Worm (Caenorhabditis elegans) whole organism, early embryonic: ENCODE results near the gene F59B2.8.

Experiments used
- B0310.2 ChIP-seq: sonication (generic microtip); optimal IDR thresholded peaks from 2 replicates; lab custom pipeline; 2016; ENCODE audit warnings: mild to moderate bottlenecking, missing genetic modification characterization, missing compliant biosample characterization
- F13C5.2 ChIP-seq: sonication (generic microtip); optimal IDR thresholded peaks from 2 replicates; lab custom pipeline; 2017; ENCODE audit warnings: mild to moderate bottlenecking, missing genetic modification characterization, inconsistent platforms, missing compliant biosample characterization
- aly-1 ChIP-seq: sonication (generic microtip); optimal IDR thresholded peaks from 2 replicates; lab custom pipeline; 2016; ENCODE audit warnings: missing genetic modification characterization, missing compliant biosample characterization
- ama-1 ChIP-seq: fragments of 150-350 bp; optimal IDR thresholded peaks from 2 replicates; lab custom pipeline; 2014
- ceh-13 ChIP-seq: fragments of 200-800 bp; sonication (Bioruptor generic); optimal IDR thresholded peaks from 2 replicates; lab custom pipeline; 2018; ENCODE audit warnings: mild to moderate bottlenecking, missing genetic modification characterization, missing compliant biosample characterization
- ceh-36 ChIP-seq: sonication (generic microtip); optimal IDR thresholded peaks from 2 replicates; lab custom pipeline; 2016; ENCODE audit warnings: missing genetic modification characterization, inconsistent platforms, missing compliant biosample characterization
- ets-7 ChIP-seq: sonication (generic microtip); optimal IDR thresholded peaks from 2 replicates; lab custom pipeline; 2016; ENCODE audit warnings: missing genotype, missing genetic modification characterization, missing compliant biosample characterization
- flt-1 ChIP-seq: fragments of 200-800 bp; sonication (Bioruptor generic); IDR thresholded peaks from 2 replicates; pipeline ENCODE4 v1.3.6; 2022; ENCODE audit warnings: missing genetic modification characterization, missing compliant biosample characterization
- hmbx-1 ChIP-seq: sonication (generic microtip); optimal IDR thresholded peaks from 2 replicates; lab custom pipeline; 2016; ENCODE audit warnings: mild to moderate bottlenecking, missing genetic modification characterization, missing compliant biosample characterization
- hmg-4 ChIP-seq: fragments of 200-800 bp; sonication (Bioruptor generic); optimal IDR thresholded peaks from 2 replicates; lab custom pipeline; 2018; ENCODE audit warnings: mild to moderate bottlenecking, missing genetic modification characterization, missing compliant biosample characterization
- hnd-1 ChIP-seq: sonication (generic microtip); optimal IDR thresholded peaks from 2 replicates; lab custom pipeline; 2016; ENCODE audit warnings: missing genetic modification characterization, missing compliant biosample characterization
- pes-1 ChIP-seq: fragments of 200-800 bp; sonication (Bioruptor generic); IDR thresholded peaks from 2 replicates; pipeline ENCODE4 v1.3.6; 2022; ENCODE audit warnings: missing genetic modification reagents, missing genetic modification characterization, missing compliant biosample characterization
- scrt-1 ChIP-seq: fragments of 200-800 bp; sonication (Bioruptor generic); IDR thresholded peaks from 2 replicates; pipeline ENCODE4 v1.3.6; 2022; ENCODE audit warnings: missing genetic modification characterization, missing compliant biosample characterization
- sea-1 ChIP-seq: fragments of 200-800 bp; sonication (Bioruptor generic); conservative IDR thresholded peaks from 2 replicates; pipeline ENCODE4 v1.3.6; 2022; ENCODE audit warnings: missing genetic modification characterization, missing compliant biosample characterization
- tbx-11 ChIP-seq: fragments of 200-800 bp; sonication (Bioruptor generic); IDR thresholded peaks from 2 replicates; pipeline ENCODE4 v1.3.6; 2022; ENCODE audit warnings: missing genetic modification characterization, missing compliant biosample characterization
- tbx-37 ChIP-seq: fragments of 200-800 bp; sonication (Bioruptor generic); conservative IDR thresholded peaks from 2 replicates; pipeline ENCODE4 v1.3.6; 2022; ENCODE audit warnings: missing genetic modification reagents, missing genetic modification characterization, missing compliant biosample characterization
- tra-4 ChIP-seq: sonication (generic microtip); optimal IDR thresholded peaks from 2 replicates; lab custom pipeline; 2017; ENCODE audit warnings: missing genetic modification characterization, missing compliant biosample characterization

Gene F59B2.8

ce11 chrIII:9035037-9035436 is 25.0 kb upstream of the F59B2.8 start:
- TF ChIP-seq ceh-13 (GFP tag; lab: Kevin White, UChicago) = no peak
- TF ChIP-seq F13C5.2 (tag; lab: Kevin White, UChicago) = no peak
- no peak for TF ChIP-seq hnd-1 (tag; lab: Kevin White, UChicago)
- TF ChIP-seq hmbx-1 = no peak
- TF ChIP-seq flt-1 = no peak
- TF ChIP-seq ceh-36 = no peak
- no peak for TF ChIP-seq tra-4 (tag; lab: Kevin White, UChicago)
- TF ChIP-seq sea-1 (GFP tag; lab: Robert Waterston, UW) = no peak
- no peak for TF ChIP-seq tbx-11
- no peak for TF ChIP-seq hmg-4
- no peak for TF ChIP-seq scrt-1 (GFP tag; lab: Robert Waterston, UW)
- TF ChIP-seq ama-1 = no peak
- no peak for TF ChIP-seq ets-7 (tag; lab: Kevin White, UChicago)
- no peak for TF ChIP-seq pes-1 (GFP tag; lab: Robert Waterston, UW)
- TF ChIP-seq aly-1 (tag; lab: Kevin White, UChicago) = no peak
- no peak for TF ChIP-seq B0310.2
- TF ChIP-seq tbx-37 (GFP tag; lab: Robert Waterston, UW) = no peak

ce11 chrIII:9034133-9034532 is 24.1 kb upstream of the F59B2.8 start:
- TF ChIP-seq aly-1 (tag; lab: Kevin White, UChicago) (no peak), ama-1 (no peak), ets-7 (tag; lab: Kevin White, UChicago) (no peak), scrt-1 (GFP tag; lab: Robert Waterston, UW) (no peak), tra-4 (tag; lab: Kevin White, UChicago) (no peak), flt-1 (no peak), tbx-11 (no peak), hmbx-1 (no peak), F13C5.2 (tag; lab: Kevin White, UChicago) (no peak), ceh-13 (GFP tag; lab: Kevin White, UChicago) (no peak)

- TF ChIP-seq scrt-1 (GFP tag; lab: Robert Waterston, UW) = no peak
Observed at ce11 chrIII:9030818-9031217, 20.8 kb upstream of the F59B2.8 start.

ce11 chrIII:9026951-9027350 is 17.0 kb upstream of the F59B2.8 start, which contains the start of gene F59B2.13:
TSS of gene F59B2.13 (minus strand) at chrIII:9027051.
- no peak for TF ChIP-seq sea-1 (GFP tag; lab: Robert Waterston, UW)
- TF ChIP-seq ets-7 (tag; lab: Kevin White, UChicago) = no peak
- no peak for TF ChIP-seq scrt-1 (GFP tag; lab: Robert Waterston, UW)
- TF ChIP-seq aly-1 (tag; lab: Kevin White, UChicago) = no peak
- no peak for TF ChIP-seq ceh-36
- TF ChIP-seq hnd-1 (tag; lab: Kevin White, UChicago) = no peak
- TF ChIP-seq tra-4 (tag; lab: Kevin White, UChicago) = no peak
- TF ChIP-seq ama-1 = no peak
- TF ChIP-seq hmbx-1 = no peak
- TF ChIP-seq tbx-11 = no peak
- no peak for TF ChIP-seq pes-1 (GFP tag; lab: Robert Waterston, UW)

- no peak for TF ChIP-seq tbx-11
- TF ChIP-seq hnd-1 (tag; lab: Kevin White, UChicago) = no peak
- TF ChIP-seq B0310.2 = no peak
- TF ChIP-seq tra-4 (tag; lab: Kevin White, UChicago) = no peak
- TF ChIP-seq ceh-13 (GFP tag; lab: Kevin White, UChicago) = no peak
- no peak for TF ChIP-seq flt-1
- no peak for TF ChIP-seq ceh-36
- TF ChIP-seq tbx-37 (GFP tag; lab: Robert Waterston, UW) = no peak
- TF ChIP-seq scrt-1 (GFP tag; lab: Robert Waterston, UW) = no peak
- TF ChIP-seq ama-1 = no peak
- TF ChIP-seq F13C5.2 (tag; lab: Kevin White, UChicago) = no peak
- TF ChIP-seq hmg-4 = no peak
- TF ChIP-seq ets-7 (tag; lab: Kevin White, UChicago) = no peak
- no peak for TF ChIP-seq hmbx-1
- TF ChIP-seq aly-1 (tag; lab: Kevin White, UChicago) = no peak
Observed at ce11 chrIII:9023601-9024000, 13.6 kb upstream of the F59B2.8 start.

ce11 chrIII:9022535-9022934 is 12.5 kb upstream of the F59B2.8 start, which contains the start of gene F59B2.14:
TSS of gene F59B2.14 (minus strand) at chrIII:9022635.
- TF ChIP-seq tra-4 (tag; lab: Kevin White, UChicago) (no peak), sea-1 (GFP tag; lab: Robert Waterston, UW) (no peak), hnd-1 (tag; lab: Kevin White, UChicago) (no peak), ceh-36 (no peak), ets-7 (tag; lab: Kevin White, UChicago) (no peak), ama-1 (no peak), pes-1 (GFP tag; lab: Robert Waterston, UW) (no peak), aly-1 (tag; lab: Kevin White, UChicago) (no peak), tbx-11 (no peak), scrt-1 (GFP tag; lab: Robert Waterston, UW) (no peak), F13C5.2 (tag; lab: Kevin White, UChicago) (no peak), ceh-13 (GFP tag; lab: Kevin White, UChicago) (no peak)

ce11 chrIII:9017181-9017651 is 7.2 kb upstream of the F59B2.8 start, which contains the start of gene F59B2.12:
TSS of gene F59B2.12 (plus strand) at chrIII:9017601.
- TF ChIP-seq sea-1 (GFP tag; lab: Robert Waterston, UW) (no peak), ceh-13 (GFP tag; lab: Kevin White, UChicago) (no peak), B0310.2 (no peak), ets-7 (tag; lab: Kevin White, UChicago) (no peak), flt-1 (no peak), tbx-11 (no peak), hnd-1 (tag; lab: Kevin White, UChicago) (no peak), hmbx-1 (no peak), pes-1 (GFP tag; lab: Robert Waterston, UW) (no peak), aly-1 (tag; lab: Kevin White, UChicago) (no peak), hmg-4 (no peak), tbx-37 (GFP tag; lab: Robert Waterston, UW) (no peak), ama-1 (no peak), F13C5.2 (tag; lab: Kevin White, UChicago) (no peak), scrt-1 (GFP tag; lab: Robert Waterston, UW) (no peak), ceh-36 (no peak), tra-4 (tag; lab: Kevin White, UChicago) (no peak)
